Fruit fly (Drosophila melanogaster): ENCODE data around the gene CG13784.
A peak's percentile ranks its signal among the peaks of the same experiment; 100 is the strongest.

The CG13784 gene

dm6 chr2L:7188530-7188996 lies 31.3 kb downstream of the CG13784 start:
- TF ChIP-seq CG9727 (GFP tag; optimal IDR thresholded peaks at IDR 0.05) (peak; percentile 97), so (GFP tag; IDR thresholded peaks at IDR 0.05) (peak; percentile 98), CG2202 (tag; optimal IDR thresholded peaks at IDR 0.05) (peak; percentile 96), schlank (tag; optimal IDR thresholded peaks at IDR 0.05) (peak; percentile 94), Drgx (GFP tag; IDR thresholded peaks at IDR 0.05) (peak; percentile 100), trem (tag; optimal IDR thresholded peaks at IDR 0.05) (peak; percentile 89), CG14014 (GFP tag; IDR thresholded peaks at IDR 0.05) (peak; percentile 97), CG8924 (tag; optimal IDR thresholded peaks at IDR 0.05) (peak; percentile 99), Chrac-16 (GFP tag; optimal IDR thresholded peaks at IDR 0.05) (peak; percentile 98), wor (GFP tag; IDR thresholded peaks at IDR 0.05) (peak; percentile 99), Sry-β (GFP tag; optimal IDR thresholded peaks at IDR 0.05) (peak; percentile 65), Dp (GFP tag; optimal IDR thresholded peaks at IDR 0.05) (peak; percentile 30), disco-r (GFP tag; optimal IDR thresholded peaks at IDR 0.05) (peak; percentile 95), stc (GFP tag; IDR thresholded peaks at IDR 0.05) (peak; percentile 99), CG10209 (GFP tag; optimal IDR thresholded peaks at IDR 0.05) (peak; percentile 98), Hey (tag; optimal IDR thresholded peaks at IDR 0.05) (peak; percentile 86), YL-1 (GFP tag; optimal IDR thresholded peaks at IDR 0.05) (peak; percentile 95), chm (GFP tag; IDR thresholded peaks at IDR 0.05) (no peak), run (tag; optimal IDR thresholded peaks at IDR 0.05) (peak; percentile 98), Hand (GFP tag; optimal IDR thresholded peaks at IDR 0.05) (peak; percentile 98), org-1 (GFP tag; optimal IDR thresholded peaks at IDR 0.05) (peak; percentile 99), CG14441 (GFP tag; IDR thresholded peaks at IDR 0.05) (peak; percentile 99), CG15011 (GFP tag; optimal IDR thresholded peaks at IDR 0.05) (peak; percentile 96), CG4617 (GFP tag; optimal IDR thresholded peaks at IDR 0.05; ENCODE audit: borderline replicate concordance) (peak; percentile 95), ase (GFP tag; IDR thresholded peaks at IDR 0.05) (peak; percentile 98), CG2129 (GFP tag; IDR thresholded peaks at IDR 0.05; ENCODE audit: partially characterized antibody) (no peak), Rx (GFP tag; IDR thresholded peaks at IDR 0.05) (peak; percentile 98), Elba2 (GFP tag; optimal IDR thresholded peaks at IDR 0.05) (peak; percentile 52), dan (GFP tag; IDR thresholded peaks at IDR 0.05) (peak; percentile 85), CG6765 (GFP tag; optimal IDR thresholded peaks at IDR 0.05) (peak; percentile 95), exex (tag; optimal IDR thresholded peaks at IDR 0.05) (peak; percentile 90), tio (GFP tag; optimal IDR thresholded peaks at IDR 0.05) (peak; percentile 97), croc (GFP tag; conservative IDR thresholded peaks at IDR 0.05) (peak; percentile 98), ac (GFP tag; optimal IDR thresholded peaks at IDR 0.05) (peak; percentile 84), dimm (GFP tag; IDR thresholded peaks at IDR 0.05) (peak; percentile 91), Rfx (GFP tag; IDR thresholded peaks at IDR 0.05) (peak; percentile 98), Sry-δ (GFP tag; optimal IDR thresholded peaks at IDR 0.05) (peak; percentile 57), vvl (GFP tag; IDR thresholded peaks at IDR 0.05) (peak; percentile 99), Fer1 (GFP tag; optimal IDR thresholded peaks at IDR 0.05) (peak; percentile 99), sc (optimal IDR thresholded peaks at IDR 0.05) (no peak), sc (GFP tag; optimal IDR thresholded peaks at IDR 0.05) (peak; percentile 98), Aef1 (GFP tag; IDR thresholded peaks at IDR 0.05) (peak; percentile 98), Taf1 (GFP tag; IDR thresholded peaks at IDR 0.05) (peak; percentile 94), CG17186 (GFP tag; optimal IDR thresholded peaks at IDR 0.05) (peak; percentile 87), Fer3 (tag; optimal IDR thresholded peaks at IDR 0.05) (peak; percentile 97), CG9609 (GFP tag; optimal IDR thresholded peaks at IDR 0.05) (peak; percentile 96), CG15073 (GFP tag; optimal IDR thresholded peaks at IDR 0.05) (peak; percentile 85), Camta (GFP tag; optimal IDR thresholded peaks at IDR 0.05) (peak; percentile 95), Opbp (GFP tag; IDR thresholded peaks at IDR 0.05; ENCODE audit: partially characterized antibody) (no peak), cato (GFP tag; optimal IDR thresholded peaks at IDR 0.05; ENCODE audit: borderline replicate concordance) (peak; percentile 97), dysf (GFP tag; IDR thresholded peaks at IDR 0.05) (peak; percentile 99), Dip2 (GFP tag; IDR thresholded peaks at IDR 0.05) (peak; percentile 81)

Data from whole organism, embryonic.